Fruit fly (Drosophila melanogaster) Kc167 (cell line): Measurements from ENCODE around the gene Polr1F.

Source experiments
- insv ChIP-seq: fragments of >200 bp; optimal IDR thresholded peaks from 3 replicates; lab custom pipeline; 2018; ENCODE audit warnings: missing external identifiers
- psq ChIP-seq: fragments of >200 bp; optimal IDR thresholded peaks from 2 replicates; lab custom pipeline; 2017; ENCODE audit warnings: missing external identifiers
- ttk ChIP-seq: sonication (Bioruptor generic); optimal IDR thresholded peaks from 2 replicates; lab custom pipeline; 2017; ENCODE audit warnings: missing external identifiers

- TF ChIP-seq ttk (lab: Kevin White, UChicago) (no peak), insv (no peak), psq (lab: Kevin White, UChicago) (no peak)
These were observed 42.5 kb upstream of the Polr1F start, which contains the start of the genes Gas41 and SA1 for dm6 chr2L:6950096-6950495.
